Fruit fly (Drosophila melanogaster): ENCODE results near the gene Hs3st-B.

dm6 chrX:19250151-19250550 is 1.7 kb downstream of the Hs3st-B start:
- no peak for TF ChIP-seq Drgx (GFP tag; IDR thresholded peaks at IDR 0.05)
- TF ChIP-seq unc-4 (GFP tag; IDR thresholded peaks at IDR 0.05; ENCODE audit: partially characterized antibody) = no peak
- TF ChIP-seq CG17802 (tag; optimal IDR thresholded peaks at IDR 0.05) = no peak
- TF ChIP-seq CG7271 (tag; optimal IDR thresholded peaks at IDR 0.05) = no peak
- TF ChIP-seq D19A (tag; optimal IDR thresholded peaks at IDR 0.05) = no peak
- no peak for TF ChIP-seq Abd-B (GFP tag; optimal IDR thresholded peaks at IDR 0.05)
- no peak for TF ChIP-seq CG10979 (tag; optimal IDR thresholded peaks at IDR 0.05)
- no peak for TF ChIP-seq run (tag; optimal IDR thresholded peaks at IDR 0.05)
- no peak for TF ChIP-seq CG10959 (GFP tag; IDR thresholded peaks at IDR 0.05)
- TF ChIP-seq CG6791 (GFP tag; IDR thresholded peaks at IDR 0.05; ENCODE audit: partially characterized antibody) = no peak
- TF ChIP-seq insv (GFP tag; optimal IDR thresholded peaks at IDR 0.05) = no peak
- TF ChIP-seq ato (GFP tag; IDR thresholded peaks at IDR 0.05; ENCODE audit: partially characterized antibody) = no peak
- no peak for TF ChIP-seq CG11560 (tag; IDR thresholded peaks at IDR 0.05)
